Worm (Caenorhabditis elegans) whole organism, L3 larva: ENCODE data around the gene F37H8.6.

Experiments used
- R02D3.7 ChIP-seq: fragments of 150-350 bp; optimal IDR thresholded peaks from 2 replicates; lab custom pipeline; 2014; ENCODE audit warnings: missing biosample characterization, missing genetic modification characterization
- ZK546.5 ChIP-seq: sonication (generic microtip); optimal IDR thresholded peaks from 2 replicates; lab custom pipeline; 2017; ENCODE audit warnings: missing biosample characterization, missing genetic modification characterization
- ama-1 ChIP-seq: fragments of 150-350 bp; optimal IDR thresholded peaks from 2 replicates; lab custom pipeline; 2018
- ceh-16 ChIP-seq: sonication (generic microtip); optimal IDR thresholded peaks from 2 replicates; lab custom pipeline; 2017; ENCODE audit warnings: missing biosample characterization, missing genetic modification characterization
- ceh-28 ChIP-seq: fragments of 150-350 bp; optimal IDR thresholded peaks from 2 replicates; lab custom pipeline; 2014; ENCODE audit warnings: missing biosample characterization, missing genetic modification reagents, missing genetic modification characterization
- ceh-82 ChIP-seq: fragments of 150-350 bp; optimal IDR thresholded peaks from 2 replicates; lab custom pipeline; 2014; ENCODE audit warnings: missing biosample characterization, missing genetic modification characterization
- ceh-9 ChIP-seq: sonication (generic microtip); optimal IDR thresholded peaks from 2 replicates; lab custom pipeline; 2018; ENCODE audit warnings: missing biosample characterization, missing genetic modification characterization
- egl-27 ChIP-seq: sonication (generic microtip); optimal IDR thresholded peaks from 4 replicates; lab custom pipeline; 2017; ENCODE audit warnings: missing biosample characterization, missing genetic modification reagents, missing genetic modification characterization
- egl-5 ChIP-seq: fragments of 150-350 bp; optimal IDR thresholded peaks from 2 replicates; lab custom pipeline; 2017; ENCODE audit warnings: missing biosample characterization, missing genetic modification reagents, missing genetic modification characterization, inconsistent platforms
- elt-1 ChIP-seq: fragments of 150-350 bp; optimal IDR thresholded peaks from 2 replicates; lab custom pipeline; 2014; ENCODE audit warnings: missing biosample characterization, missing genetic modification characterization
- elt-2 ChIP-seq: sonication (generic microtip); optimal IDR thresholded peaks from 2 replicates; lab custom pipeline; 2016; ENCODE audit warnings: missing genetic modification reagents, mild to moderate bottlenecking, missing genetic modification characterization, missing compliant biosample characterization
- elt-3 ChIP-seq, 3 experiments: fragments of 150-350 bp in 1 of 3; sonication (generic microtip) in 2 of 3; optimal IDR thresholded peaks; 2 replicates in 2 of 3; 4 replicates in 1 of 3; lab custom pipeline; 2014 to 2017; ENCODE audit warnings: missing biosample characterization in 3 of 3, missing genetic modification characterization in 3 of 3
- fkh-10 ChIP-seq: sonication (generic microtip); optimal IDR thresholded peaks from 2 replicates; lab custom pipeline; 2017; ENCODE audit warnings: missing biosample characterization, missing genetic modification reagents, missing genetic modification characterization
- hmg-11 ChIP-seq: sonication (generic microtip); optimal IDR thresholded peaks from 2 replicates; lab custom pipeline; 2016; ENCODE audit warnings: missing genetic modification characterization, missing compliant biosample characterization
- lin-15B ChIP-seq: fragments of 150-350 bp; optimal IDR thresholded peaks from 2 replicates; lab custom pipeline; 2014; ENCODE audit warnings: missing biosample characterization, missing genetic modification characterization
- lin-39 ChIP-seq: fragments of 150-350 bp; optimal IDR thresholded peaks from 2 replicates; lab custom pipeline; 2018; ENCODE audit warnings: missing biosample characterization, missing genetic modification reagents, missing genetic modification characterization
- lsy-12 ChIP-seq: sonication (generic microtip); optimal IDR thresholded peaks from 2 replicates; lab custom pipeline; 2016; ENCODE audit warnings: mild to moderate bottlenecking, missing genetic modification characterization, missing compliant biosample characterization
- mdl-1 ChIP-seq: fragments of 150-350 bp; optimal IDR thresholded peaks from 2 replicates; lab custom pipeline; 2014; ENCODE audit warnings: missing biosample characterization, missing genetic modification characterization
- mml-1 ChIP-seq: fragments of 150-350 bp; sonication (generic microtip); optimal IDR thresholded peaks from 3 replicates; lab custom pipeline; 2014; ENCODE audit warnings: missing biosample characterization, missing genetic modification characterization
- nfya-1 ChIP-seq: sonication (generic microtip); optimal IDR thresholded peaks from 2 replicates; lab custom pipeline; 2017; ENCODE audit warnings: missing genetic modification characterization, mild to moderate bottlenecking, missing compliant biosample characterization, antibody characterized with exemption, moderate library complexity; ENCODE audit not compliant: insufficient read depth
- nhr-12 ChIP-seq: fragments of 150-350 bp; optimal IDR thresholded peaks from 2 replicates; lab custom pipeline; 2014; ENCODE audit warnings: missing biosample characterization, missing genetic modification characterization
- nhr-23 ChIP-seq: fragments of 150-350 bp; optimal IDR thresholded peaks from 2 replicates; lab custom pipeline; 2014; ENCODE audit warnings: missing biosample characterization, missing genetic modification reagents, missing genetic modification characterization
- nhr-237 ChIP-seq: fragments of 150-350 bp; optimal IDR thresholded peaks from 2 replicates; lab custom pipeline; 2014; ENCODE audit warnings: missing biosample characterization, missing genetic modification characterization
- nhr-25 ChIP-seq: sonication (generic microtip); optimal IDR thresholded peaks from 2 replicates; lab custom pipeline; 2017; ENCODE audit warnings: missing biosample characterization, missing genetic modification characterization
- nhr-67 ChIP-seq: fragments of 150-350 bp; optimal IDR thresholded peaks from 2 replicates; lab custom pipeline; 2014; ENCODE audit warnings: missing biosample characterization, missing genetic modification characterization
- nhr-77 ChIP-seq: fragments of 150-350 bp; optimal IDR thresholded peaks from 2 replicates; lab custom pipeline; 2014; ENCODE audit warnings: missing biosample characterization, missing genetic modification characterization
- pha-4 ChIP-seq: fragments of 150-350 bp; optimal IDR thresholded peaks from 2 replicates; lab custom pipeline; 2014; ENCODE audit warnings: missing biosample characterization, missing genetic modification reagents, missing genetic modification characterization
- pqm-1 ChIP-seq: fragments of 150-350 bp; optimal IDR thresholded peaks from 2 replicates; lab custom pipeline; 2017; ENCODE audit warnings: missing biosample characterization, missing genetic modification characterization, inconsistent platforms
- sea-2 ChIP-seq: fragments of 150-350 bp; sonication (generic microtip); optimal IDR thresholded peaks from 4 replicates; lab custom pipeline; 2014; ENCODE audit warnings: missing biosample characterization, missing genetic modification reagents, missing genetic modification characterization
- snpc-4 ChIP-seq: fragments of 150-350 bp; optimal IDR thresholded peaks from 2 replicates; lab custom pipeline; 2014; ENCODE audit warnings: missing biosample characterization, missing genetic modification characterization
- tbx-2 ChIP-seq: sonication (generic microtip); optimal IDR thresholded peaks from 2 replicates; lab custom pipeline; 2016; ENCODE audit warnings: mild to moderate bottlenecking, missing genetic modification characterization, missing compliant biosample characterization
- unc-39 ChIP-seq: sonication (generic microtip); optimal IDR thresholded peaks from 4 replicates; lab custom pipeline; 2017; ENCODE audit warnings: missing biosample characterization, missing genetic modification characterization
- zag-1 ChIP-seq: fragments of 150-350 bp; optimal IDR thresholded peaks from 2 replicates; lab custom pipeline; 2014; ENCODE audit warnings: missing biosample characterization, missing genetic modification characterization
- ztf-11 ChIP-seq: fragments of 150-350 bp; optimal IDR thresholded peaks from 2 replicates; lab custom pipeline; 2014; ENCODE audit warnings: missing biosample characterization, missing genetic modification characterization

The F37H8.6 gene

DNA sequence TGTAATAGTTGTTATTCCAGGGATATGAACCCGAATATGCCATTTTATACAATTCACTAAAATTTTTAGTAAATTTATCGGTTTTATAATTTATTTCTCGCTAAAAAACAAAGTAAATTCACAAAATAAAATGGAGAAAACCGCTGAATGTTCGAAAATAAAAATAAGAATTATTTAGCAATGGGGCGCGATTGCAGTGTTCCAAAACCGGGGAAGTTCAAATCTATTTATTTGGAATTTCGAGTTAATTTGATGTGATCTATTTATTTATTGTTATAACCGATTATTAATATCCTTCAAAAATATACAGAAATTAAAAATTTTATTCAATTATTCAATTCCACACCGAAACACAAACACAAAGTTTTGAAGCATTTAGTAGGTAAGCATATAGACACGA, 44.7 kb downstream of the F37H8.6 start, which contains the start of gene F40F8.11 (continued):
- TF ChIP-seq nhr-23 (peak; percentile 53), zag-1 (tag; lab: Kevin White, UChicago) (no peak), elt-1 (no peak), mml-1 (no peak), pha-4 (tag; lab: Kevin White, UChicago) (peak; percentile 31), elt-3 (tag; optimal IDR thresholded peaks at IDR 0.05; lab: Kevin White, UChicago) (no peak), ZK546.5 (tag; lab: Kevin White, UChicago) (no peak), ceh-16 (tag; lab: Kevin White, UChicago) (no peak), egl-27 (tag; lab: Kevin White, UChicago) (no peak)

- no peak for TF ChIP-seq ceh-9 (tag; lab: Kevin White, UChicago)
- TF ChIP-seq mml-1 = no peak
These were observed 47.8 kb downstream of the F37H8.6 start, which contains the start of gene F40F8.12 for ce11 chrII:11129517-11129916. Gene F40F8.12 (plus strand): TSS chrII:11129817.

- TF ChIP-seq R02D3.7 (tag; lab: Kevin White, UChicago) (no peak), lin-39 (tag; lab: Kevin White, UChicago) (no peak), ceh-28 (tag; lab: Kevin White, UChicago) (no peak), nhr-237 (tag; lab: Kevin White, UChicago) (no peak), egl-27 (tag; lab: Kevin White, UChicago) (no peak), lin-15B (no peak), ceh-16 (tag; lab: Kevin White, UChicago) (no peak), pha-4 (tag; lab: Kevin White, UChicago) (no peak), nhr-12 (tag; lab: Kevin White, UChicago) (no peak), hmg-11 (tag; lab: Kevin White, UChicago) (no peak), elt-2 (tag; lab: Kevin White, UChicago) (no peak), mdl-1 (tag; lab: Kevin White, UChicago) (no peak), unc-39 (tag; lab: Kevin White, UChicago) (no peak), nhr-77 (tag; lab: Kevin White, UChicago) (no peak)
These were observed 48.3 kb downstream of the F37H8.6 start, which contains the start of gene F40F8.3 for ce11 chrII:11128989-11129388. Gene F40F8.3 (plus strand): TSS chrII:11129289.

- TF ChIP-seq ceh-82 = no peak
These were observed 49.9 kb downstream of the F37H8.6 start, which contains the start of gene F40F8.1 for ce11 chrII:11127364-11127763. Gene F40F8.1 (plus strand): TSS chrII:11127664.

DNA sequence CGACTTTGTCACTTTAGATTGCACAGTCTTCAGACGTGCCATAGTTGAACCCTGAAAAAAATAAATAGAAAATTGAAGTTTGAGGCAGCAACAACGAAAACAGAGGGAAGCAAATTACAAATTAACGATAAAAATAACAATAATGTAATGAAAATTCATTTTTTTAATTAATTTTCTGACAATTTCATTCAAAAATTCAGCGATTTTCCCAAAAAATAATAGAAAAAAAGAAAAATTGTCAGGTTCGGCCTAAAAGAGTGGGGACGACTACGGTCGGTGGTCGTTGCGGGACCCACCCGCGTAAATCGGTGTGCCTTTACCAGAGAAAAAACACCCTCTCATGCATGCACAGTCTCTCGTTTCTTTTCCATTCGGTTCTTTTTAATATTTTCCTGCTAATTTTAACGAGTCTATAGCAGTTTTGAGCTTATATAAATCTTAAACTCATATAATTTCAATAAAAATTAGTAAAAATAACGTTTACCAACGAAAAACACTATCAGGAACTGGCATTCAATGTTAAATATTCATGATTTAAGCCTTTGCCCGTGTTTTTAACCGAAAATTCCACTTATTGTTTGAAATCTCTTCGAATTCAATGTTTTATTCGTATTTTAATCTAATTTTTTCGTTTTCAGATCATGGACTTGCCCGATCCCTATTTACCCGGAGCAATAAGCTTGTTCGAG, 50.8 kb downstream of the F37H8.6 start, which contains the start of the genes rps-9 and lsm-1:
TSS of gene rps-9 (minus strand) at position 51 of the 689 bp plus-strand sequence.
TSS of gene lsm-1 (plus strand) at position 639 of the 689 bp plus-strand sequence.
- TF ChIP-seq hmg-11 (tag; lab: Kevin White, UChicago) = peak; percentile 35
- peak; percentile 58 for TF ChIP-seq snpc-4
- peak; percentile 79 for TF ChIP-seq lin-15B
- no peak for TF ChIP-seq tbx-2 (tag; lab: Kevin White, UChicago)
- TF ChIP-seq fkh-10 = peak; percentile 9
- no peak for TF ChIP-seq ztf-11 (tag; lab: Kevin White, UChicago)
- TF ChIP-seq nfya-1 (tag; lab: Kevin White, UChicago) = peak; percentile 93
- peak; percentile 84 for TF ChIP-seq pha-4 (tag; lab: Kevin White, UChicago)
- TF ChIP-seq sea-2 (GFP tag; lab: Kevin White, UChicago) = no peak
- peak; percentile 96 for TF ChIP-seq lin-39 (tag; lab: Kevin White, UChicago)
- TF ChIP-seq zag-1 (tag; lab: Kevin White, UChicago) = no peak
- no peak for TF ChIP-seq egl-5 (tag; lab: Kevin White, UChicago)
- peak; percentile 16 for TF ChIP-seq elt-2 (tag; lab: Kevin White, UChicago)
- no peak for TF ChIP-seq mdl-1 (tag; lab: Kevin White, UChicago)
- TF ChIP-seq nhr-25 (tag; lab: Kevin White, UChicago) = peak; percentile 65
- TF ChIP-seq pqm-1 = peak; percentile 28
- peak; percentile 84 for TF ChIP-seq nhr-23
- no peak for TF ChIP-seq nhr-67 (tag; lab: Kevin White, UChicago)
- TF ChIP-seq ama-1 = no peak
- peak; percentile 1 for TF ChIP-seq lsy-12 (tag; lab: Kevin White, UChicago)
